Worm (Caenorhabditis elegans) whole organism, midembryonic: Measurements from ENCODE around the gene twk-11.

Source experiments
- T22C8.4 ChIP-seq: fragments of 200-800 bp; sonication (Bioruptor generic); IDR thresholded peaks from 2 replicates; pipeline ENCODE4 v1.3.6; 2022; ENCODE audit warnings: missing genetic modification characterization, missing compliant biosample characterization
- cog-1 ChIP-seq: sonication (generic microtip); optimal IDR thresholded peaks from 2 replicates; lab custom pipeline; 2016; ENCODE audit warnings: missing genetic modification characterization, missing compliant biosample characterization
- flt-1 ChIP-seq: fragments of 200-800 bp; sonication (Bioruptor generic); IDR thresholded peaks from 2 replicates; pipeline ENCODE4 v1.3.6; 2022; ENCODE audit warnings: missing genetic modification characterization, missing compliant biosample characterization
- klf-2 ChIP-seq: fragments of 200-800 bp; sonication (Bioruptor generic); conservative IDR thresholded peaks from 2 replicates; pipeline ENCODE4 v1.3.6; 2022; ENCODE audit warnings: missing genetic modification reagents, missing genetic modification characterization, missing compliant biosample characterization
- med-1 ChIP-seq: sonication (generic microtip); optimal IDR thresholded peaks from 2 replicates; lab custom pipeline; 2017; ENCODE audit warnings: missing genetic modification characterization, mild to moderate bottlenecking, missing compliant biosample characterization, antibody characterized with exemption, missing genetic modification reagents; ENCODE audit not compliant: insufficient read depth
- ref-1 ChIP-seq: fragments of 200-800 bp; sonication (Bioruptor generic); conservative IDR thresholded peaks from 2 replicates; pipeline ENCODE4 v1.3.6; 2022; ENCODE audit warnings: missing genetic modification reagents, missing genetic modification characterization, missing compliant biosample characterization
- tab-1 ChIP-seq: fragments of 200-800 bp; sonication (Bioruptor generic); IDR thresholded peaks from 2 replicates; pipeline ENCODE4 v1.3.6; 2022; ENCODE audit warnings: missing genetic modification characterization, missing compliant biosample characterization
- ztf-23 ChIP-seq: fragments of 200-800 bp; sonication (Bioruptor generic); IDR thresholded peaks from 2 replicates; pipeline ENCODE4 v1.3.6; 2022; ENCODE audit warnings: missing genetic modification reagents, missing genetic modification characterization, missing compliant biosample characterization
- ztf-29 ChIP-seq: fragments of 200-800 bp; sonication (Bioruptor generic); IDR thresholded peaks from 2 replicates; pipeline ENCODE4 v1.3.6; 2022; ENCODE audit warnings: missing genetic modification reagents, missing genetic modification characterization, missing compliant biosample characterization

- TF ChIP-seq cog-1 (tag; lab: Kevin White, UChicago) (no peak), T22C8.4 (GFP tag; lab: Robert Waterston, UW) (no peak), ref-1 (GFP tag; lab: Robert Waterston, UW) (no peak), ztf-29 (GFP tag; lab: Robert Waterston, UW) (no peak), klf-2 (GFP tag; lab: Robert Waterston, UW) (no peak), flt-1 (GFP tag; lab: Robert Waterston, UW) (no peak), ztf-23 (GFP tag; lab: Robert Waterston, UW) (no peak), tab-1 (GFP tag; lab: Robert Waterston, UW) (no peak), med-1 (GFP tag; lab: Kevin White, UChicago) (no peak)
Observed at ce11 chrV:6985943-6986342, 50.4 kb downstream of the twk-11 start, which contains the start of gene nhr-163.
